Fruit fly (Drosophila melanogaster) whole organism, pupa: ENCODE results near the gene regucalcin.

Experiments used
- CG4496 ChIP-seq: fragments of 200-800 bp; sonication (Bioruptor generic); IDR thresholded peaks from 3 replicates; pipeline ENCODE4 v1.3.6; 2022; ENCODE audit warnings: missing biosample characterization, missing genetic modification characterization
- CG8301 ChIP-seq: fragments of 200-800 bp; sonication (Bioruptor generic); optimal IDR thresholded peaks from 2 replicates; lab custom pipeline; 2018; ENCODE audit warnings: missing biosample characterization, mild to moderate bottlenecking, missing genetic modification characterization
- Ets98B ChIP-seq: fragments of 200-800 bp; sonication (Bioruptor generic); IDR thresholded peaks from 2 replicates; pipeline ENCODE4 v1.3.6; 2022; ENCODE audit warnings: missing biosample characterization, missing genetic modification characterization
- Pif1B ChIP-seq: fragments of 200-800 bp; sonication (Bioruptor generic); optimal IDR thresholded peaks from 3 replicates; lab custom pipeline; 2016; ENCODE audit warnings: missing biosample characterization, missing genetic modification characterization
- Snoo ChIP-seq: fragments of 200-800 bp; sonication (Bioruptor generic); optimal IDR thresholded peaks from 3 replicates; lab custom pipeline; 2017; ENCODE audit warnings: missing biosample characterization, mild to moderate bottlenecking, missing genetic modification characterization, inconsistent platforms

DNA sequence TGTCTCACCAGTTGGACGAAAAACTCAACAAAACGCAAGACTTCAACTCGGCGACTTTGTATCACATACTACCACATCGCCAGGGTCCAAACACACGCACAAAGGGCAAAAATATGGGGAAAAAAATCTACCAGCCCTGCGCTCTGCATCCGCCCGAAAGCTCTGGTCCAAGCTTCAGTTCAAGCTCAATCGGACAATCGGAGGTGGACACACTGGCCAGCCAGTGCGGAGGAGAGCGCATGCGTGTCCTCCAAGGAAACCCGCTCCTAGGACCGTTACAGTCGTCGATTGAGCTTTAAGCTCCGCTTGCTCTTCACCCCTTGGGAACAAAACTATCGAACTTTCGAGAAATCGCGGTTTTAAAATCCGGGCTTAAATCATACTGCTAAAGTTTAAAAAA lies 28.3 kb upstream of the regucalcin start:
- TF ChIP-seq Pif1B (GFP tag; lab: Kevin White, UChicago): no peak
- no peak for TF ChIP-seq Snoo (tag; lab: Kevin White, UChicago)
- no peak for TF ChIP-seq Ets98B (GFP tag; lab: Robert Waterston, UW)
- no peak for TF ChIP-seq CG4496 (GFP tag; lab: Robert Waterston, UW)
- no peak for TF ChIP-seq CG8301 (tag; lab: Kevin White, UChicago)
